Worm (Caenorhabditis elegans) whole organism, early embryonic: ENCODE measurements around the gene nhr-202.

Source experiments
- B0310.2 ChIP-seq: sonication (generic microtip); optimal IDR thresholded peaks from 2 replicates; lab custom pipeline; 2016; ENCODE audit warnings: mild to moderate bottlenecking, missing genetic modification characterization, missing compliant biosample characterization
- F13C5.2 ChIP-seq: sonication (generic microtip); optimal IDR thresholded peaks from 2 replicates; lab custom pipeline; 2017; ENCODE audit warnings: mild to moderate bottlenecking, missing genetic modification characterization, inconsistent platforms, missing compliant biosample characterization
- aly-1 ChIP-seq: sonication (generic microtip); optimal IDR thresholded peaks from 2 replicates; lab custom pipeline; 2016; ENCODE audit warnings: missing genetic modification characterization, missing compliant biosample characterization
- ama-1 ChIP-seq: fragments of 150-350 bp; optimal IDR thresholded peaks from 2 replicates; lab custom pipeline; 2014
- ceh-13 ChIP-seq: fragments of 200-800 bp; sonication (Bioruptor generic); optimal IDR thresholded peaks from 2 replicates; lab custom pipeline; 2018; ENCODE audit warnings: mild to moderate bottlenecking, missing genetic modification characterization, missing compliant biosample characterization
- ceh-36 ChIP-seq: sonication (generic microtip); optimal IDR thresholded peaks from 2 replicates; lab custom pipeline; 2016; ENCODE audit warnings: missing genetic modification characterization, inconsistent platforms, missing compliant biosample characterization
- ets-7 ChIP-seq: sonication (generic microtip); optimal IDR thresholded peaks from 2 replicates; lab custom pipeline; 2016; ENCODE audit warnings: missing genotype, missing genetic modification characterization, missing compliant biosample characterization
- flt-1 ChIP-seq: fragments of 200-800 bp; sonication (Bioruptor generic); IDR thresholded peaks from 2 replicates; pipeline ENCODE4 v1.3.6; 2022; ENCODE audit warnings: missing genetic modification characterization, missing compliant biosample characterization
- hmbx-1 ChIP-seq: sonication (generic microtip); optimal IDR thresholded peaks from 2 replicates; lab custom pipeline; 2016; ENCODE audit warnings: mild to moderate bottlenecking, missing genetic modification characterization, missing compliant biosample characterization
- hmg-4 ChIP-seq: fragments of 200-800 bp; sonication (Bioruptor generic); optimal IDR thresholded peaks from 2 replicates; lab custom pipeline; 2018; ENCODE audit warnings: mild to moderate bottlenecking, missing genetic modification characterization, missing compliant biosample characterization
- hnd-1 ChIP-seq: sonication (generic microtip); optimal IDR thresholded peaks from 2 replicates; lab custom pipeline; 2016; ENCODE audit warnings: missing genetic modification characterization, missing compliant biosample characterization
- pes-1 ChIP-seq: fragments of 200-800 bp; sonication (Bioruptor generic); IDR thresholded peaks from 2 replicates; pipeline ENCODE4 v1.3.6; 2022; ENCODE audit warnings: missing genetic modification reagents, missing genetic modification characterization, missing compliant biosample characterization
- scrt-1 ChIP-seq: fragments of 200-800 bp; sonication (Bioruptor generic); IDR thresholded peaks from 2 replicates; pipeline ENCODE4 v1.3.6; 2022; ENCODE audit warnings: missing genetic modification characterization, missing compliant biosample characterization
- sea-1 ChIP-seq: fragments of 200-800 bp; sonication (Bioruptor generic); conservative IDR thresholded peaks from 2 replicates; pipeline ENCODE4 v1.3.6; 2022; ENCODE audit warnings: missing genetic modification characterization, missing compliant biosample characterization
- tbx-11 ChIP-seq: fragments of 200-800 bp; sonication (Bioruptor generic); IDR thresholded peaks from 2 replicates; pipeline ENCODE4 v1.3.6; 2022; ENCODE audit warnings: missing genetic modification characterization, missing compliant biosample characterization
- tbx-37 ChIP-seq: fragments of 200-800 bp; sonication (Bioruptor generic); conservative IDR thresholded peaks from 2 replicates; pipeline ENCODE4 v1.3.6; 2022; ENCODE audit warnings: missing genetic modification reagents, missing genetic modification characterization, missing compliant biosample characterization
- tra-4 ChIP-seq: sonication (generic microtip); optimal IDR thresholded peaks from 2 replicates; lab custom pipeline; 2017; ENCODE audit warnings: missing genetic modification characterization, missing compliant biosample characterization

The nhr-202 gene

ce11 chrV:462263-462662 is at the start of gene nhr-202:
Gene nhr-202, plus strand, starts transcription at chrV:462588.
- TF ChIP-seq hnd-1 (tag; lab: Kevin White, UChicago) = no peak
- no peak for TF ChIP-seq ceh-36 (tag; lab: Kevin White, UChicago)
- no peak for TF ChIP-seq tbx-37 (GFP tag; lab: Robert Waterston, UW)
- no peak for TF ChIP-seq aly-1 (tag; lab: Kevin White, UChicago)
- TF ChIP-seq B0310.2 = no peak
- no peak for TF ChIP-seq sea-1 (GFP tag; lab: Robert Waterston, UW)
- no peak for TF ChIP-seq F13C5.2 (tag; lab: Kevin White, UChicago)
- no peak for TF ChIP-seq ama-1 (lab: Kevin White, UChicago)
- TF ChIP-seq hmg-4 (GFP tag; lab: Kevin White, UChicago) = no peak
- no peak for TF ChIP-seq pes-1 (GFP tag; lab: Robert Waterston, UW)
- TF ChIP-seq flt-1 = no peak
- no peak for TF ChIP-seq tbx-11 (GFP tag; lab: Robert Waterston, UW)
- TF ChIP-seq hmbx-1 = no peak
- no peak for TF ChIP-seq tra-4
- TF ChIP-seq ceh-13 (GFP tag; lab: Kevin White, UChicago) = no peak

DNA sequence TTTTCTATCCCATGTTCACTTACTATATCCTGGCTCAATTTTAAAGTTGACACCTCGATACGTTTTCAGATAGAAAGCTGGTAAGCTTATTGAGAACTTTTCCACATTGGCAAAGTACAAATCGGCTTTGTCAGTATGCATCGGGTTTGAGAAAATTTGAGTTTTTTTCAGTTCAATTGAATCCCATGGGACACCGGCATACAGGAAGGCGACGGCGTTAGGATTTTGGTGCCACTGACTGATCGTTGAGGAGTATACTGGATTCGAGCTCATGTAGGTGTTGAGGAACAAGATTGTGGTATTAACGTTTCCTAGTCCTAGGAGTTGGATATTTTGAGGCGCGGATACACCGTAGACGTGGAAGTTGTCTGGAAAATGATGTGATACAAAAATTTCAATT is 49.6 kb upstream of the nhr-202 start:
- TF ChIP-seq pes-1 (GFP tag; lab: Robert Waterston, UW) (no peak), F13C5.2 (tag; lab: Kevin White, UChicago) (no peak), hmg-4 (GFP tag; lab: Kevin White, UChicago) (no peak), hnd-1 (tag; lab: Kevin White, UChicago) (no peak), flt-1 (no peak), B0310.2 (no peak), tbx-11 (GFP tag; lab: Robert Waterston, UW) (no peak), ceh-36 (tag; lab: Kevin White, UChicago) (no peak), hmbx-1 (no peak), aly-1 (tag; lab: Kevin White, UChicago) (no peak), scrt-1 (GFP tag; lab: Robert Waterston, UW) (no peak), tbx-37 (GFP tag; lab: Robert Waterston, UW) (no peak), tra-4 (no peak)

- TF ChIP-seq tbx-37 (GFP tag; lab: Robert Waterston, UW) = no peak
- TF ChIP-seq tra-4 = no peak
- no peak for TF ChIP-seq hmbx-1
- TF ChIP-seq sea-1 (GFP tag; lab: Robert Waterston, UW) = no peak
- no peak for TF ChIP-seq ceh-13 (GFP tag; lab: Kevin White, UChicago)
- no peak for TF ChIP-seq ama-1 (lab: Kevin White, UChicago)
- no peak for TF ChIP-seq hmg-4 (GFP tag; lab: Kevin White, UChicago)
- TF ChIP-seq hnd-1 (tag; lab: Kevin White, UChicago) = no peak
- TF ChIP-seq scrt-1 (GFP tag; lab: Robert Waterston, UW) = no peak
- no peak for TF ChIP-seq F13C5.2 (tag; lab: Kevin White, UChicago)
- TF ChIP-seq pes-1 (GFP tag; lab: Robert Waterston, UW) = no peak
- TF ChIP-seq ets-7 (tag; lab: Kevin White, UChicago) = no peak
These were observed 47.8 kb upstream of the nhr-202 start, which contains the start of gene dod-19 for ce11 chrV:414630-415029. Gene dod-19, minus strand, starts transcription at chrV:414759.

- TF ChIP-seq F13C5.2 (tag; lab: Kevin White, UChicago) = no peak
These were observed 47.3 kb upstream of the nhr-202 start for ce11 chrV:415072-415471.

DNA sequence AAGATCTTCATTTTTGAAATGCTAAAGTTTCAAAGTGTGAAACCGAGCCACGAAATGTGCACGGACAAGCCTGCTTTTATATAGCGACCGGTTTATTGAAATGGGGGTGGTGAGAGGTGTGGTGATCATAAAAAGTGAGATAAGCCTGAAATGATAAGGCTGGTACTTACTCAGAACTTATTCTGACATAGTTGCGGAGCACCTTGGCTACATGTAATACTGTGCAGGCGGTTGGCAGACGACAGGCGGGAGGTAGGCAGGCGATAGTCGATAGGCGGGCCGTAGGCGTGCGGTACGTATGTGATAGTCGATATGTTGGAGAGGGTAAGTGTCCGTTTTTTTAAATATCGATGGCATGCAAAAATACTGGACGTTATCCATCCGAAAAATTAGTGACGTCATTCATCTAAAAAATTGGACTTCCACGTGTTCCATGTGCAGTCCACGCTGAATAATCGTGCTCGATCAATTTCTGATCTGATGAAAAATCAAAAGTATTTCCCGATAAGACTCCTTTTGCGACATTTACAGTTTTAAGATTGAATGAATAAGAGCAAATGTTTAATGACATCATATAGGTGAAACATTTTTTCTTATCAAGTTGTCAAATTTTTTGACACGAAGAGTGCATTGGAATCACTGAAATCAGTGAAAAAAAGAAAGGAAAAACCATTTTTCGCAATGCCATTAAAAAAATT is 44.6 kb upstream of the nhr-202 start, which contains the start of gene irg-8:
TSS of gene irg-8 (minus strand) at position 51 of the 698 bp plus-strand sequence.
- TF ChIP-seq aly-1 (tag; lab: Kevin White, UChicago) (no peak), hnd-1 (tag; lab: Kevin White, UChicago) (no peak), ama-1 (lab: Kevin White, UChicago) (no peak), tbx-37 (GFP tag; lab: Robert Waterston, UW) (no peak), pes-1 (GFP tag; lab: Robert Waterston, UW) (no peak), scrt-1 (GFP tag; lab: Robert Waterston, UW) (no peak), ceh-13 (GFP tag; lab: Kevin White, UChicago) (no peak), F13C5.2 (tag; lab: Kevin White, UChicago) (no peak)

DNA sequence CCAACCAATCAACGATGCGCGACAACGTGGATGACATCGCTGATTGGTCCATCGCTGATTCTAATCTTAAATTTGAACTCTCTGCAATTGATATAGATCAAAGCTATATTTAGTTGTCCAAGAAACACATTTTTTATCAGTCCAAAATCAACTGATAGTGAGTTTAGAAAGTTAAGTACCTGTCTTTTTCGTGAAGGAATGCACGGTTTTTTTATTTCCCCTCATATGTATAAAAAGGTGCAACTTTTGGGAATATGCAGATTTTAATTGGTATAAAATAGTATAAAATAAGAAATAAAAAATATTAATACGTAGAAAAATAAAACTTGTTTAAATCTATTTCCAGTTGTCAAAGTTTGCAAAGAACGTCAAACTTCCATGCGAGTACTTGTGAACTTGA is 44.0 kb upstream of the nhr-202 start, which contains the start of gene Y39D8A.1:
TSS of gene Y39D8A.1 (plus strand) at position 301 of the 400 bp plus-strand sequence.
- no peak for TF ChIP-seq B0310.2
- no peak for TF ChIP-seq hnd-1 (tag; lab: Kevin White, UChicago)

ce11 chrV:422133-422532 is 40.3 kb upstream of the nhr-202 start, which contains the start of gene dod-20:
Gene dod-20, plus strand, starts transcription at chrV:422433.
- no peak for TF ChIP-seq scrt-1 (GFP tag; lab: Robert Waterston, UW)
- TF ChIP-seq F13C5.2 (tag; lab: Kevin White, UChicago) = no peak
- TF ChIP-seq hnd-1 (tag; lab: Kevin White, UChicago) = no peak
- TF ChIP-seq hmg-4 (GFP tag; lab: Kevin White, UChicago) = no peak
- no peak for TF ChIP-seq B0310.2

DNA sequence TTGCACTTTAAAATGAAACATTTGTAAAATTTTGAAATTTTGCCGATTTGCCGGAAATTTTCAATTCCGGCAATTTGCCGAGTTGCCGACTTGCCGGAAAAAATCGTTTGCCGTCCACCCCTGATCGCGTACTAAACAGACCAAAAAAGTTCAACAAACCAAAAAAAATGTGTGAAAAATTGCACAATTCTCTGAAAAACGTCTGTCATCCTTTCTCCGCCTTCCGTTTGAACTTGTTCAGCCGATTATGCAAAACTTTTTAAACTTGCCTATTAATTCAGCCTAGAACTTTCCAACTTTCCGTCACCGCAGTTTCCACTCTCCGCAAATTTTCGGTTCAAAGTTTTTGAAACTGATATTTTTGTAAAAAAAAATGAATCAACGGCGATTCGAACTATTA is 38.2 kb upstream of the nhr-202 start, which contains the start of gene B0554.5:
TSS of gene B0554.5 (plus strand) at position 301 of the 400 bp plus-strand sequence.
- TF ChIP-seq sea-1 (GFP tag; lab: Robert Waterston, UW) (no peak), F13C5.2 (tag; lab: Kevin White, UChicago) (no peak), pes-1 (GFP tag; lab: Robert Waterston, UW) (no peak), hnd-1 (tag; lab: Kevin White, UChicago) (no peak), tbx-11 (GFP tag; lab: Robert Waterston, UW) (no peak), ets-7 (tag; lab: Kevin White, UChicago) (no peak), B0310.2 (no peak), ama-1 (lab: Kevin White, UChicago) (no peak), aly-1 (tag; lab: Kevin White, UChicago) (no peak), tra-4 (no peak), scrt-1 (GFP tag; lab: Robert Waterston, UW) (no peak), ceh-36 (tag; lab: Kevin White, UChicago) (no peak), flt-1 (no peak), ceh-13 (GFP tag; lab: Kevin White, UChicago) (no peak)
